Fruit fly (Drosophila melanogaster): ENCODE measurements around the gene Cpr66Cb.

Cpr66Cb gene

dm6 chr3L:8320105-8320813, 16.2 kb upstream of the Cpr66Cb start, which contains the start of gene CG13670:
Gene CG13670, plus strand, starts transcription at chr3L:8320763.
- no peak for TF ChIP-seq CG8478 (optimal IDR thresholded peaks at IDR 0.05)
- TF ChIP-seq CTCF (optimal IDR thresholded peaks at IDR 0.05): no peak

- TF ChIP-seq CG8478 (optimal IDR thresholded peaks at IDR 0.05) (no peak), CTCF (optimal IDR thresholded peaks at IDR 0.05) (peak; percentile 69 to 78)
Measured at dm6 chr3L:8323817-8324216, 12.7 kb upstream of the Cpr66Cb start.

dm6 chr3L:8325559-8325958, 10.9 kb upstream of the Cpr66Cb start, which contains the start of gene CG34461:
Gene CG34461, plus strand, starts transcription at chr3L:8325859.
- TF ChIP-seq CTCF (optimal IDR thresholded peaks at IDR 0.05) (no peak), CG8478 (optimal IDR thresholded peaks at IDR 0.05) (no peak)

dm6 chr3L:8328283-8328682, 8.2 kb upstream of the Cpr66Cb start, which contains the start of gene CG34462:
Gene CG34462, plus strand, starts transcription at chr3L:8328583.
- no peak for TF ChIP-seq CTCF (optimal IDR thresholded peaks at IDR 0.05)
- no peak for TF ChIP-seq CG8478 (optimal IDR thresholded peaks at IDR 0.05)

dm6 chr3L:8329005-8329404, 7.5 kb upstream of the Cpr66Cb start:
- TF ChIP-seq CG8478 (optimal IDR thresholded peaks at IDR 0.05) (no peak), CTCF (optimal IDR thresholded peaks at IDR 0.05) (no peak)

dm6 chr3L:8331414-8331813, 5.1 kb upstream of the Cpr66Cb start:
- TF ChIP-seq CG8478 (optimal IDR thresholded peaks at IDR 0.05) (no peak), CTCF (optimal IDR thresholded peaks at IDR 0.05) (no peak)

dm6 chr3L:8333574-8333973, 2.9 kb upstream of the Cpr66Cb start:
- no peak for TF ChIP-seq CG8478 (optimal IDR thresholded peaks at IDR 0.05)
- TF ChIP-seq CTCF (optimal IDR thresholded peaks at IDR 0.05): no peak

- TF ChIP-seq CG8478 (optimal IDR thresholded peaks at IDR 0.05): no peak
- TF ChIP-seq CTCF (optimal IDR thresholded peaks at IDR 0.05): no peak
Measured at dm6 chr3L:8334338-8334737, 2.1 kb upstream of the Cpr66Cb start.

dm6 chr3L:8338921-8339320, 2.4 kb downstream of the Cpr66Cb start, which contains the start of gene Pex2:
Gene Pex2, plus strand, starts transcription at chr3L:8339051.
- TF ChIP-seq CG8478 (optimal IDR thresholded peaks at IDR 0.05) (no peak), CTCF (optimal IDR thresholded peaks at IDR 0.05) (no peak)

- no peak for TF ChIP-seq CG8478 (optimal IDR thresholded peaks at IDR 0.05)
- no peak for TF ChIP-seq CTCF (optimal IDR thresholded peaks at IDR 0.05)
Measured at dm6 chr3L:8340264-8341095, 4.0 kb downstream of the Cpr66Cb start, which contains the start of the genes Prim1 and CG7083. Gene Prim1, plus strand, starts transcription at chr3L:8340314. Gene CG7083, plus strand, starts transcription at chr3L:8340785.

- TF ChIP-seq CTCF (optimal IDR thresholded peaks at IDR 0.05) (no peak), CG8478 (optimal IDR thresholded peaks at IDR 0.05) (no peak)
Measured at dm6 chr3L:8345182-8345581, 8.7 kb downstream of the Cpr66Cb start.

- TF ChIP-seq CTCF (optimal IDR thresholded peaks at IDR 0.05): no peak
- no peak for TF ChIP-seq CG8478 (optimal IDR thresholded peaks at IDR 0.05)
Measured at dm6 chr3L:8346100-8346980, 9.9 kb downstream of the Cpr66Cb start, which contains the start of the genes CG7182 and GAPcenA. Gene CG7182, minus strand, starts transcription at chr3L:8346382. Gene GAPcenA, plus strand, starts transcription at chr3L:8346561.

dm6 chr3L:8347346-8347745, 10.9 kb downstream of the Cpr66Cb start:
- no peak for TF ChIP-seq CG8478 (optimal IDR thresholded peaks at IDR 0.05)
- TF ChIP-seq CTCF (optimal IDR thresholded peaks at IDR 0.05): no peak

- TF ChIP-seq CTCF (optimal IDR thresholded peaks at IDR 0.05) (no peak), CG8478 (optimal IDR thresholded peaks at IDR 0.05) (no peak)
Measured at dm6 chr3L:8356196-8356595, 19.7 kb downstream of the Cpr66Cb start, which contains the start of gene Culd. Gene Culd, minus strand, starts transcription at chr3L:8356296.
